Worm (Caenorhabditis elegans): ENCODE measurements around the gene str-66.

DNA sequence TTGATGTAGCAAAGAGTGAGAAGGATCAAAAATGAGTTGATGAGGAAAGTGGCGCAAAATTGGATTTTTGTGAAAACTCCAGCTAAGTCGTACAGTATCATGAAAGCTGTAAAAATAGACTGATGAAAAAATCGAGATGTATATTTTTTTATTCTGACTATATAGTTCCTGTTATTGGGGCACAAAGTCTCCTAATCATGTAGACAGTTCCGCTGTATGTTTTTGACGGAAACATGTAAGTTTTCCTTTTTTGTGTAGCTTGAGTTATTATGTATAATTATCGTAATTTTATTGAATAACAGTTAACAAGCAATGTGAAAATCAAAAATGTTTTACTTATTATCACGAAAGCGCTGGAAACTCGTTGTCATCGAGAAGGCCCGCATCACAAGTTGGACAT lies 3.4 kb upstream of the str-66 start, which contains the start of gene str-68:
- no peak for TF ChIP-seq pha-4 (tag; optimal IDR thresholded peaks at IDR 0.05)
- no peak for TF ChIP-seq elt-2 (tag; optimal IDR thresholded peaks at IDR 0.05)
- TF ChIP-seq tbx-2 (tag; optimal IDR thresholded peaks at IDR 0.05), result no peak

Measured in whole organism, late embryonic.